Worm (Caenorhabditis elegans) whole organism, early embryonic: ENCODE measurements around the gene Y54F10BM.9.

Experiments used
- B0310.2 ChIP-seq: sonication (generic microtip); optimal IDR thresholded peaks from 2 replicates; lab custom pipeline; 2016; ENCODE audit warnings: mild to moderate bottlenecking, missing genetic modification characterization, missing compliant biosample characterization
- aly-1 ChIP-seq: sonication (generic microtip); optimal IDR thresholded peaks from 2 replicates; lab custom pipeline; 2016; ENCODE audit warnings: missing genetic modification characterization, missing compliant biosample characterization
- ama-1 ChIP-seq: fragments of 150-350 bp; optimal IDR thresholded peaks from 2 replicates; lab custom pipeline; 2014
- ceh-13 ChIP-seq: fragments of 200-800 bp; sonication (Bioruptor generic); optimal IDR thresholded peaks from 2 replicates; lab custom pipeline; 2018; ENCODE audit warnings: mild to moderate bottlenecking, missing genetic modification characterization, missing compliant biosample characterization
- ceh-36 ChIP-seq: sonication (generic microtip); optimal IDR thresholded peaks from 2 replicates; lab custom pipeline; 2016; ENCODE audit warnings: missing genetic modification characterization, inconsistent platforms, missing compliant biosample characterization
- ets-7 ChIP-seq: sonication (generic microtip); optimal IDR thresholded peaks from 2 replicates; lab custom pipeline; 2016; ENCODE audit warnings: missing genotype, missing genetic modification characterization, missing compliant biosample characterization
- flt-1 ChIP-seq: fragments of 200-800 bp; sonication (Bioruptor generic); IDR thresholded peaks from 2 replicates; pipeline ENCODE4 v1.3.6; 2022; ENCODE audit warnings: missing genetic modification characterization, missing compliant biosample characterization
- hmbx-1 ChIP-seq: sonication (generic microtip); optimal IDR thresholded peaks from 2 replicates; lab custom pipeline; 2016; ENCODE audit warnings: mild to moderate bottlenecking, missing genetic modification characterization, missing compliant biosample characterization
- hnd-1 ChIP-seq: sonication (generic microtip); optimal IDR thresholded peaks from 2 replicates; lab custom pipeline; 2016; ENCODE audit warnings: missing genetic modification characterization, missing compliant biosample characterization
- pes-1 ChIP-seq: fragments of 200-800 bp; sonication (Bioruptor generic); IDR thresholded peaks from 2 replicates; pipeline ENCODE4 v1.3.6; 2022; ENCODE audit warnings: missing genetic modification reagents, missing genetic modification characterization, missing compliant biosample characterization
- sea-1 ChIP-seq: fragments of 200-800 bp; sonication (Bioruptor generic); conservative IDR thresholded peaks from 2 replicates; pipeline ENCODE4 v1.3.6; 2022; ENCODE audit warnings: missing genetic modification characterization, missing compliant biosample characterization
- tbx-11 ChIP-seq: fragments of 200-800 bp; sonication (Bioruptor generic); IDR thresholded peaks from 2 replicates; pipeline ENCODE4 v1.3.6; 2022; ENCODE audit warnings: missing genetic modification characterization, missing compliant biosample characterization
- tbx-37 ChIP-seq: fragments of 200-800 bp; sonication (Bioruptor generic); conservative IDR thresholded peaks from 2 replicates; pipeline ENCODE4 v1.3.6; 2022; ENCODE audit warnings: missing genetic modification reagents, missing genetic modification characterization, missing compliant biosample characterization
- tra-4 ChIP-seq: sonication (generic microtip); optimal IDR thresholded peaks from 2 replicates; lab custom pipeline; 2017; ENCODE audit warnings: missing genetic modification characterization, missing compliant biosample characterization

ce11 chrIII:2347291-2347690 is 42.6 kb upstream of the Y54F10BM.9 start, which contains the start of gene gip-1:
- TF ChIP-seq sea-1 (GFP tag; lab: Robert Waterston, UW): no peak
- TF ChIP-seq ama-1: no peak
- TF ChIP-seq ceh-36 (tag; lab: Kevin White, UChicago): no peak
- no peak for TF ChIP-seq tbx-11
- no peak for TF ChIP-seq flt-1 (GFP tag; lab: Robert Waterston, UW)
- TF ChIP-seq B0310.2 (tag; lab: Kevin White, UChicago): no peak
- no peak for TF ChIP-seq tbx-37 (GFP tag; lab: Robert Waterston, UW)
- no peak for TF ChIP-seq hmbx-1 (tag; lab: Kevin White, UChicago)
- no peak for TF ChIP-seq tra-4 (tag; lab: Kevin White, UChicago)
- TF ChIP-seq ceh-13 (GFP tag; lab: Kevin White, UChicago): no peak
- no peak for TF ChIP-seq pes-1
- no peak for TF ChIP-seq ets-7 (tag; lab: Kevin White, UChicago)
- no peak for TF ChIP-seq aly-1 (tag; lab: Kevin White, UChicago)
- TF ChIP-seq hnd-1 (tag; lab: Kevin White, UChicago): no peak
